Fruit fly (Drosophila melanogaster) whole organism: ENCODE results near the gene CG31751.

Experiments
- CG8478 ChIP-seq: fragments of >200 bp; optimal IDR thresholded peaks from 2 replicates; lab custom pipeline; 2018; ENCODE audit warnings: inconsistent platforms
- Dll ChIP-seq: fragments of >200 bp; optimal IDR thresholded peaks from 2 replicates; lab custom pipeline; 2017
- EcR ChIP-seq, 2 experiments: fragments of >200 bp; optimal IDR thresholded peaks; 2 replicates each; lab custom pipeline; 2017; ENCODE audit warnings: missing biosample characterization in 2 of 2, missing genetic modification characterization in 2 of 2, missing genetic modification reagents in 2 of 2
- pan ChIP-seq: fragments of >200 bp; optimal IDR thresholded peaks from 2 replicates; lab custom pipeline; 2017
- psq ChIP-seq: fragments of >200 bp; optimal IDR thresholded peaks from 2 replicates; lab custom pipeline; 2017
- usp ChIP-seq: fragments of >200 bp; optimal IDR thresholded peaks from 2 replicates; lab custom pipeline; 2017; ENCODE audit warnings: missing biosample characterization, missing genetic modification characterization, mixed read lengths

Gene CG31751

DNA sequence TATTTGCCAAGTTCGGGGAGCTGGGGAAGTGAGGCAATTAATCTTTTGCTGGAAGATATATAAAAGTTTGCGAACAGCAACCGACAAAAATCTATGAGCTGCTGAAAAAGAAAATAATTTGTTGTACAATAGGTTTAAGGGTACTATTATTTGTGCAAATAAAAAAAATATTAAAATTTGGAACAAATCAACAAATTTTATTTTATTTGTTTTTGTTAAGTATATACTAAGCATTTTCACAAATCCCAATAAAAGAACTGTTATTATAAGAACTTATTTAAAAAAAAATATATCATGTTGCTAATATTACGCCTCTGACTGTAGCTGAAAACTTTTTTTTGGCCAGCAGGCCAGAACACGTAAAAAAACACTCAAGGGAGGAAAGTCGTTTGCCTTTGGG lies 18.9 kb upstream of the CG31751 start:
- TF ChIP-seq EcR (GFP tag; optimal IDR thresholded peaks at IDR 0.05; lab: Kevin White, UChicago) (no peak), Dll (lab: Kevin White, UChicago) (no peak), CG8478 (lab: Kevin White, UChicago) (no peak), usp (no peak), pan (lab: Kevin White, UChicago) (no peak), psq (lab: Kevin White, UChicago) (no peak)

DNA sequence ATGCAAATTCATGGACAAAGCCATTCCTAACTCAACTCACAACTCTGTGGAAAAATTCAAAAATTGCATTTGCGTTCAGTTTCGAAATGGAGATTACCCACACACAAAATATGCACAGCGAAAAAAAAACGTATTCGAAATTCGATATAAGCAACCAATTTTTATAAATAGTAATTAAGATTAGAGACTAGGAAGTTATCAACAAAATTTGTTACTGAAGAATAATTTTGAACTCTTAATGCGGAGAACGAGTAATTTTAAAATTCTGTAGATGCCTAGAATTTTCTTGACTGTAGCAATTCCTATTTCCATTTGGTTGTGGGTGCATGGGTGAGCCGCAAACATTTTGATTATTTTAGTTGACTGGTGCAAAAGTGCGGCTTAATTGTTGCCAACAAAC lies 13.6 kb upstream of the CG31751 start:
- TF ChIP-seq usp (no peak), psq (lab: Kevin White, UChicago) (no peak), CG8478 (lab: Kevin White, UChicago) (no peak), Dll (lab: Kevin White, UChicago) (no peak)

DNA sequence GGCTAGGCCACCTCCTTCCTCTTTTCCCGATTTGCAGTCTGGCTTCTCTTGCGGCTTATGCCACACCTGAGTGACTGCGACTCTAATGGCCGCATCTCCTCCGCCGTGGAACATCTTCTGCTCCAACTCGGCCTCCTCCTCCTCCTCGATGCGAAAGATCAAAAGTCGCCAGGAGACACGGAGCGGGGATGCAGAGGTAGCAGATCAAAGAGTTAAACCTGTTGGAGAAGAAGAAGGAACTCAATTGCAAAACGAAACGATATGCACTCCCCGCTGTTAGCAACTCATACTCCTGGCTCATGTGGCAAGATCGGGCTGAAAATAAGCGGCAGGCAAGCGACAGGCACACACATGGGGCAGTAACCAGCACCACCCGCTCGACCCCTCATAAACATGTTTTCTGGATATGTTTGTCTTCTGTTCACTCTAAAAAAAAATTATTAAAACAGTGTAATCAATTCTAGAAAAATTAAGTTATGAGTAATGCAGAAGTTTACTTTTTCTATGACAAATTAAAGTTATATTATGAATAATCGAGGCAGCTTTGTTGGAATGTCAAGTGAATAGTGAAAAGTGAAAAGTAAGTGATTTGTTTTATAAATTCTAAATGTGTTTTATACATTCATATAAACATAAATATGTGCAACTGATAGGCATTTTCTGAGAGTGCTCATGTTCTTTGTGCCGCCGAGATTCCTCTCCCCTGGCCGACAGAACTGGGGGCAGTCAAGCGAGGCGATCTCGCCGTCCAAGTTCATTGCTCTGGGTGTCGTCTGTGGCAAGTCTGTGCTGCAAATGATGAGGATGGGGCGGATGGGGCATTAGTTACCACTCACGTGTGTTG lies 12.1 kb upstream of the CG31751 start:
- peak in 1 of 2 experiments; percentile 82 for TF ChIP-seq EcR (GFP tag; optimal IDR thresholded peaks at IDR 0.05; lab: Kevin White, UChicago)
- TF ChIP-seq Dll (lab: Kevin White, UChicago) = no peak

DNA sequence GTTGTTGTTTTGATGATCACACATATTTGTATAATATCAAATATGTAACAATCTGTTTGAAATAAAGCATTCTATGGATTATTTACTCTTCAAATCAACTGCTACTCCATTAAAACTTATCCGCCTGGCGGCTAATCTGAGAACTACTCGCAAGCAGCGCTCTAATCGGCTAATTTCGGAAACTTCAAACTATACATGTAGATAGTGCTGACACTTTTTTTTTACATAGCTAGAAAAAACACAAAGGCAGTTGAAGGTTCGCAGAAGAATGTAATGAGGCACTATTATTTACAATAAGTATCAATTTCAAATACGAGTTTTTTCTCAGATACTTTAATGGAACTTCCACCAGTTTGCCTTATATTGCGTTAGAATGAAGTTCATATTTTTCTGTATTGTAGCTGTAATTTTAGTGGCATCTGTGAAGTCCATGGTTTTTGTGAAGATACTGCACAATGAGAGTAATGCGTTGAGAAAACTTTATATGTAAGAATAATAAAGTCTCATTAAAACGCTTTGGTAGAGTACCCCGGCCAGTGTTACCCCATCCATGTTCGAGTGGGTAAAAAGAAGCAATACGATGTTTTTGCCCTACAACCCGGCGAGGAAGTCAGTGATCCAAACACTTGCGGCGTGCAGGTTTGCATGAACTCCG lies 10.9 kb upstream of the CG31751 start:
- no peak for TF ChIP-seq CG8478 (lab: Kevin White, UChicago)
- TF ChIP-seq psq (lab: Kevin White, UChicago) = no peak
- no peak for TF ChIP-seq EcR (GFP tag; optimal IDR thresholded peaks at IDR 0.05; lab: Kevin White, UChicago)
- peak; percentile 26 for TF ChIP-seq pan (lab: Kevin White, UChicago)
- no peak for TF ChIP-seq usp
- TF ChIP-seq Dll (lab: Kevin White, UChicago) = no peak

DNA sequence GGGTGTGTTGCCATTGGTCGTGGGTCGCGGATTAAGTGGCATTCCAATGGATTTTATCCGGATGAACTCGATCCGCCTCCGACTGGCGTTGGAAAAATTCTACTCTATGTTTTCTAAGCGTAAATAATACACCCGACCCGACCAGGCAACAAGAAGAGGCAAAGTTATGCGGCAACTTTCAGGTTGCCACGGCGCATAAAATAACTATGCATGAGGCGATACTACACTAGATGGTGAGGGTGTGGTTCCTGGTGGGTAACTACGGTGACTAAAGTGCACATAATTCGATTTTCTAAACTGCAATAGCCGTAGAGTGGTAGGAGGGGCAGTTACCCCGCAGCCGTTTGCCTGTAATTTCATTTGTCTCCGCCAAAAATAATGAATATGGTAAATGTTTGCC lies 5.9 kb upstream of the CG31751 start, which contains the start of gene CG43338:
Gene CG43338 (minus strand): TSS at position 101 of the 400 bp plus-strand sequence.
- TF ChIP-seq CG8478 (lab: Kevin White, UChicago) = no peak

DNA sequence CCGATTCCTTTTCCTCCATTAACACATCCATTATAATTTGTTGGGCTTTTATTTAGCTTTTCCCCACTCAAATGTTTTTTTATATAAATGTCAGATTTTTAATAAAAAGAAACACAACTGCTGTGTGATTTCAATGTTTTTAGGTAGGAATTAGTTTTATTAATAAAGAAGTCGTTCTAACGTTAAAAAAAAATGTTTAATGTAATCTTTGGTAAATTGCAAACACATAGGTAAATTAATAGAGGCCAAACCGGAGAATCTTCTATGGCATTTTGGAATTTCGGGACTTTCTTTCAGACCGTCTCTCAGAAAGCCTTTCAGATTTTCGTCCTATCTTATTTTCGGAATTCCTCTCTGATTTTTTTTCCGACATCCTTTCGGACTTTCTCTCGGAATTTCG lies 3.8 kb upstream of the CG31751 start, which contains the start of gene CG43339:
Gene CG43339 (minus strand): TSS at position 101 of the 400 bp plus-strand sequence.
- TF ChIP-seq pan (lab: Kevin White, UChicago) (no peak), EcR (GFP tag; optimal IDR thresholded peaks at IDR 0.05; lab: Kevin White, UChicago) (no peak), psq (lab: Kevin White, UChicago) (no peak), CG8478 (lab: Kevin White, UChicago) (no peak)

DNA sequence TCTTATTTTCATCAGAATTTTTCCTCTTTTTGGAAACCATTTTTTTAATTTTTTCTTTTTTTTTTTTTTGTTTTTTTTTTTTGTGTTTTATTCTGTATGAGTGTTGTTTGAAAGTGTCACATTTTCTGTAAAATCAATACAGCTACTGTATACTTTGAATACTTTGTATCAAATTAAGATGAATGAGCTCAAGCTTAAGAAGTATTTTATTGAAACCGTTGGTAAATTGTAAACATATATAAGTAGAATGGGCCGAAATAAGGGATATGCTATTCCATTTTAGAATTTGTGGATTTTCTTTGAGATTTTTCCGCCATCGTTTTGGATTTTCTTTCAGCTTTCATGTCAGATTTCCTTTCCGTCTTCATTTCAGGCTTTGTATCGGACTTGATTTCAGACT lies 2.0 kb upstream of the CG31751 start, which contains the start of gene Mst36Fb:
Gene Mst36Fb (minus strand): TSS at position 101 of the 400 bp plus-strand sequence.
- TF ChIP-seq CG8478 (lab: Kevin White, UChicago) = no peak

DNA sequence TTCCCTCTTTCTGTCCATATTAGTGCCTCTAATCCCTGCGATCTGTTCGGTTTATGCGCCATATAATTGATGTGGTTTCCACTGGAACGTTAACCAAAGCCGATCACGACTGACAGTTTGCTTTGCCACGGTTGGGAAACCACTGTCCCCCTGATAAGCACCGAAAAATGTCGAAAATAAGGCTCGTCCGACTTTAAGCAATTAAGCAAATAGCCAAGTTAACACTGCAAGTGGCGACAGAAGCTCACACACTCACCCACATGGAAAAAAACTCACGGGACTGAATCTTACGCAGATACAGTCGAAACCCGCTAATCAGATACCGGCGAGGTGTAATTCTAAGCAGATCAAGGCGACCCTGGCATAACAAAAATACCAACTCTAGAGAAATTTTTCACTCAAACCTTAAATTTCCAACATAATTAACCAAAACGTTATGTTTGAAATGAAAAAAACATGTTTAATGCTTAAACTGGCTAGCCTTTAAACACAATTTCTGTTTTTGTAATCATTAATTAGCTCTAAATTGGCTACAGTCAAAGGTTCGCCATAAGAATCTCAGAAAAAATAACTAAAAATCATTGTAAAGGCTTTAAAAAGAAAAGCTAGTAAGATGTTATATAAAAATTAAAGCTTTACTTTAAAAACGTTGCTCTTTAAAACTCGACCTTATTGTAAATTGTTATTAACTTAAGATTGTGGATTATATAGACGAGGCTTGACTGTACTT lies 1.1 kb downstream of the CG31751 start:
- TF ChIP-seq CG8478 (lab: Kevin White, UChicago) (no peak), EcR (GFP tag; optimal IDR thresholded peaks at IDR 0.05; lab: Kevin White, UChicago) (no peak), psq (lab: Kevin White, UChicago) (no peak), usp (no peak), Dll (lab: Kevin White, UChicago) (no peak), pan (lab: Kevin White, UChicago) (no peak)

DNA sequence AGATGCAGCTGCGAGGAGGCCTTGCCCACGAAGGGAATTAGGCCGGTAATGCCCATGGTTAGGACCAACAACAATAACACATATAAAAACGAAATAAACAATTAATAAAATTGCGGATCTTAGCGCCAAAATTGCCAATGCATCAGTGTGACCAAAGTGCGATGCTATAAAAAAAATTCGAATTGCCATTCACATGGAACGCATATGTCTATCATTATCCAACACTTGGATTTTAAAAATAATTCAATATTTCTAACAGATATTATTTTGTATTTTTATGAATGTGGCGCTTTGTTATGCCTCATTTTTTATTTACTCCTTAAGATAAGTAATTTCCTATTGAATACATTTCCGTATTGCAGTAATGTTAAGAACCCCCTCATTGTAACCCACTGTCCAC lies 4.9 kb downstream of the CG31751 start, which contains the start of gene tos:
Gene tos (minus strand): TSS at position 173 of the 400 bp plus-strand sequence.
- TF ChIP-seq psq (lab: Kevin White, UChicago) (no peak), usp (no peak), EcR (GFP tag; optimal IDR thresholded peaks at IDR 0.05; lab: Kevin White, UChicago) (no peak), CG8478 (lab: Kevin White, UChicago) (no peak), pan (lab: Kevin White, UChicago) (no peak)

DNA sequence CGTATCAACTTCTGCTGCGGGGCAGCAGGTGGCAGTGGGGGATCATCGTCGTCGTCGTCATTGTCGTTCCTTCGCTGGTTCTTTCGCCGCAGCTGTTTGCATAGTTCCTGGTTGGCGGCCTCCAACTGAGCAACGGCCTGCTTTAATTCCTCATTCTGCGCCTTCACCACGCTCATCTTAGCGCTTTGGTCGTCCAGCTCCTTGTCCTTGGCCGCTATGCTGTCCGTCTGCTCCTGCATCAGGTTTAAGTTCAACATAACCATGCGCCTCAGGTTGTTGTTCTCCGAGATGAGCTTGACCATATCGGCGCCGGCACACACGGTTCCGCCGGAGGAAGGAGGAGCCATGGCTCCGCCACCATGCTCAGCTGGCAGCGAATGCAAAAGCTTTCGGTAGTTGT lies 10.8 kb downstream of the CG31751 start:
- TF ChIP-seq Dll (lab: Kevin White, UChicago) (no peak), EcR (GFP tag; optimal IDR thresholded peaks at IDR 0.05; lab: Kevin White, UChicago) (no peak), pan (lab: Kevin White, UChicago) (no peak), CG8478 (lab: Kevin White, UChicago) (no peak), psq (lab: Kevin White, UChicago) (no peak), usp (no peak)

DNA sequence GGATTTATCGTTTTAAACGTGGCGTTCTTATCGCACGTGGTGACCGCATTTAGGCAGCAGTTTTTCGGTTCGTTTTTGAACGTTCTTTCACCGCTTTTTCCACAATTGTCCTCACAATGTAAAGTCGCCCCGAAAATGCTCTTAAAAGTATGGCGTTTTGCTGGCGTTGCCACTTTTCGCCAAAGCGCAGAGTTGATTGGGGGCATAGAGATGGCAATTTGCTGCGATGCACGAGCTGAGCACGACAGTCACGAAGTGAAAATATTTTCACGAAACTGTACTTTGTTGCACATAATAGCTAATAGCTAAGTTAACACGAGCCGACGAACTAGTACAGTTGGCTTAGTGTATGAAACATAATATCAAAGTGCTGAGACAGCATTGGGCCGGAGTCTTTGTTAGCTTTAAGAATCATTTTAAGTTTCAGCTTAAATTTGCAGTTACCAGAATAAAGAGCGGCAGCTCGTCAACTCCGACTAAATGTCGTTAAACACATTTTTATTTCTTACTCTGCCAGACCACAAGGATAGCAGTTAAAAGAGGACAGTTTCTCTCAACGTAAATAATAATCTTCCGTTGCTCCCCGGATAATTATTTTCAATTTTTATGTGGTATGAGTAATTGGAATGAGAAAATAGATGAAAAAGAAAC lies 11.8 kb downstream of the CG31751 start, which contains the start of gene msl-1:
Gene msl-1 (minus strand): TSS at position 155 of the 651 bp plus-strand sequence.
- TF ChIP-seq EcR (GFP tag; optimal IDR thresholded peaks at IDR 0.05; lab: Kevin White, UChicago) = no peak
- no peak for TF ChIP-seq usp
- no peak for TF ChIP-seq pan (lab: Kevin White, UChicago)
- TF ChIP-seq psq (lab: Kevin White, UChicago) = no peak
- no peak for TF ChIP-seq Dll (lab: Kevin White, UChicago)
- TF ChIP-seq CG8478 (lab: Kevin White, UChicago) = no peak
